Worm (Caenorhabditis elegans) whole organism, L4 larva: ENCODE data around the gene pst-2.

Experiments used
- T20F7.1 ChIP-seq: fragments of 200-800 bp; sonication (Bioruptor generic); optimal IDR thresholded peaks from 2 replicates; lab custom pipeline; 2018; ENCODE audit warnings: mild to moderate bottlenecking, missing genetic modification characterization, missing compliant biosample characterization
- Y105C5A.15 ChIP-seq: fragments of 200-800 bp; sonication (Bioruptor generic); IDR thresholded peaks from 2 replicates; pipeline ENCODE4 v1.3.6; 2022; ENCODE audit warnings: missing genetic modification characterization, missing compliant biosample characterization
- aly-2 ChIP-seq: sonication (generic microtip); optimal IDR thresholded peaks from 2 replicates; lab custom pipeline; 2018; ENCODE audit warnings: missing biosample characterization, missing genetic modification characterization
- cey-2 ChIP-seq: sonication (generic microtip); optimal IDR thresholded peaks from 3 replicates; lab custom pipeline; 2017; ENCODE audit warnings: missing genetic modification characterization, mild to moderate bottlenecking, missing compliant biosample characterization, antibody characterized with exemption, borderline replicate concordance; ENCODE audit not compliant: insufficient read depth
- hif-1 ChIP-seq, 2 experiments: sonication (generic microtip); optimal IDR thresholded peaks; 2 replicates each; lab custom pipeline; 2016 to 2017; ENCODE audit warnings: missing compliant biosample characterization in 2 of 2, missing genetic modification characterization in 2 of 2, missing genetic modification reagents in 2 of 2, missing genotype in 2 of 2, mild to moderate bottlenecking in 1 of 2
- lin-39 ChIP-seq: fragments of 150-350 bp; optimal IDR thresholded peaks from 2 replicates; lab custom pipeline; 2014; ENCODE audit warnings: missing biosample characterization, missing genetic modification reagents, missing genetic modification characterization
- lsy-2 ChIP-seq, 2 experiments: fragments of 150-350 bp in 1 of 2; sonication (generic microtip) in 1 of 2; optimal IDR thresholded peaks; 2 replicates each; lab custom pipeline; 2014 to 2017; ENCODE audit warnings: missing biosample characterization in 2 of 2, missing genetic modification characterization in 2 of 2
- nhr-25 ChIP-seq: sonication (generic microtip); optimal IDR thresholded peaks from 2 replicates; lab custom pipeline; 2017; ENCODE audit warnings: missing genetic modification characterization, mild to moderate bottlenecking, missing compliant biosample characterization, antibody characterized with exemption, moderate library complexity, borderline replicate concordance; ENCODE audit not compliant: insufficient read depth
- nhr-76 ChIP-seq: fragments of 150-350 bp; optimal IDR thresholded peaks from 2 replicates; lab custom pipeline; 2014; ENCODE audit warnings: missing biosample characterization, missing genetic modification characterization

DNA sequence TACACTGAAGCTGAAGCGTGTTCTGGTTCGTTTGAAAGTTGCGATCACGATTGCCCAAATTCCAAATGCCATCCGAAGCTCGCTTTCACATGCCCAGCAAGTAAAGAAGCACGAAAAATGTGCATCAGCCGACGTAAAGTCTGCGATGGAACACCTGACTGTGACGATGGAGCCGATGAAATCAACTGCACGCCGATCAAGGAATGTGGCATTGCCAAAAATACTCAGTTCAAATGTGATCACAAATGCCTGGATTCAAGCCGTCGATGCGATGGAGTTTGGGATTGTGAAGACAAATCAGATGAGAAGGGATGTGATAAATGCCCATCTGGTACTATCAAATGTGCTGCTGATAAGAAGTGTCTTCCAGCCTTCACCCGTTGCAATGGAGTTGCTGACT is 49.1 kb downstream of the pst-2 start:
- TF ChIP-seq lin-39 (tag; lab: Kevin White, UChicago) (no peak), Y105C5A.15 (GFP tag; lab: Robert Waterston, UW) (no peak), lsy-2 (tag; optimal IDR thresholded peaks at IDR 0.05; lab: Kevin White, UChicago) (no peak), T20F7.1 (GFP tag; lab: Kevin White, UChicago) (no peak), aly-2 (tag; lab: Kevin White, UChicago) (no peak), cey-2 (tag; lab: Kevin White, UChicago) (no peak), nhr-76 (tag; lab: Kevin White, UChicago) (no peak), nhr-25 (no peak), hif-1 (tag; optimal IDR thresholded peaks at IDR 0.05; lab: Kevin White, UChicago) (no peak)
